Worm (Caenorhabditis elegans): ENCODE measurements around the gene Y58A7A.3.

Y58A7A.3 gene

ce11 chrV:5080853-5081338 lies at the start of gene Y58A7A.3:
Y58A7A.3 (minus strand) TSS chrV:5080903.
- TF ChIP-seq lin-13 (GFP tag; optimal IDR thresholded peaks at IDR 0.05) (no peak), nhr-25 (tag; optimal IDR thresholded peaks at IDR 0.05) (peak; percentile 57), Y55F3AM.14 (GFP tag; optimal IDR thresholded peaks at IDR 0.05) (no peak), ZK546.5 (tag; optimal IDR thresholded peaks at IDR 0.05) (no peak), mab-5 (tag; optimal IDR thresholded peaks at IDR 0.05) (no peak), sem-4 (tag; optimal IDR thresholded peaks at IDR 0.05) (no peak), elt-1 (tag; optimal IDR thresholded peaks at IDR 0.05) (no peak), skn-1 (tag; optimal IDR thresholded peaks at IDR 0.05) (no peak), unc-55 (GFP tag; optimal IDR thresholded peaks at IDR 0.05) (peak; percentile 50), sma-9 (GFP tag; optimal IDR thresholded peaks at IDR 0.05) (peak; percentile 33), sma-9 (tag; optimal IDR thresholded peaks at IDR 0.05) (no peak), ztf-4 (tag; optimal IDR thresholded peaks at IDR 0.05) (no peak), nhr-129 (tag; optimal IDR thresholded peaks at IDR 0.05) (peak; percentile 100), ceh-16 (tag; optimal IDR thresholded peaks at IDR 0.05) (no peak), blmp-1 (tag; optimal IDR thresholded peaks at IDR 0.05; ENCODE audit: insufficient read depth) (no peak), crh-2 (tag; optimal IDR thresholded peaks at IDR 0.05) (peak; percentile 38), peb-1 (tag; optimal IDR thresholded peaks at IDR 0.05) (no peak), lsy-2 (tag; optimal IDR thresholded peaks at IDR 0.05) (peak in 1 of 2 experiments; percentile 31), egl-27 (tag; optimal IDR thresholded peaks at IDR 0.05) (no peak), ceh-82 (tag; optimal IDR thresholded peaks at IDR 0.05) (no peak), fos-1 (tag; optimal IDR thresholded peaks at IDR 0.05) (peak; percentile 87), mbf-1 (tag; optimal IDR thresholded peaks at IDR 0.05) (no peak), lin-39 (tag; optimal IDR thresholded peaks at IDR 0.05) (no peak), aly-2 (tag; optimal IDR thresholded peaks at IDR 0.05) (no peak), R02D3.7 (tag; optimal IDR thresholded peaks at IDR 0.05) (no peak), nhr-23 (tag; optimal IDR thresholded peaks at IDR 0.05) (no peak), nhr-10 (tag; optimal IDR thresholded peaks at IDR 0.05) (no peak), unc-62 (GFP tag; optimal IDR thresholded peaks at IDR 0.05) (no peak), elt-3 (tag; optimal IDR thresholded peaks at IDR 0.05) (no peak), zag-1 (tag; optimal IDR thresholded peaks at IDR 0.05) (no peak), dmd-4 (tag; optimal IDR thresholded peaks at IDR 0.05) (no peak), ztf-11 (tag; optimal IDR thresholded peaks at IDR 0.05) (no peak), nhr-77 (tag; optimal IDR thresholded peaks at IDR 0.05) (no peak), F13H6.1 (tag; optimal IDR thresholded peaks at IDR 0.05) (peak; percentile 17), unc-39 (tag; optimal IDR thresholded peaks at IDR 0.05) (no peak), nhr-21 (tag; optimal IDR thresholded peaks at IDR 0.05) (no peak), gmeb-1 (tag; optimal IDR thresholded peaks at IDR 0.05) (peak; percentile 9), ztf-1 (GFP tag; conservative IDR thresholded peaks at IDR 0.05) (no peak), nhr-6 (tag; optimal IDR thresholded peaks at IDR 0.05) (no peak), alr-1 (tag; optimal IDR thresholded peaks at IDR 0.05) (no peak), mdl-1 (tag; optimal IDR thresholded peaks at IDR 0.05) (no peak), ama-1 (optimal IDR thresholded peaks at IDR 0.05) (no peak), sma-3 (GFP tag; optimal IDR thresholded peaks at IDR 0.05) (peak; percentile 43), nhr-237 (tag; optimal IDR thresholded peaks at IDR 0.05) (no peak), nhr-12 (tag; optimal IDR thresholded peaks at IDR 0.05) (no peak), nhr-11 (tag; optimal IDR thresholded peaks at IDR 0.05) (no peak), lin-11 (tag; optimal IDR thresholded peaks at IDR 0.05) (no peak), snpc-4 (tag; optimal IDR thresholded peaks at IDR 0.05) (no peak), C34F6.9 (tag; optimal IDR thresholded peaks at IDR 0.05) (peak; percentile 62)

Measured in whole organism, L2 larva.